Worm (Caenorhabditis elegans) whole organism, late embryonic: ENCODE measurements around the gene cwp-1.

Experiments used
- K02D7.2 ChIP-seq: sonication (generic microtip); optimal IDR thresholded peaks from 2 replicates; lab custom pipeline; 2017; ENCODE audit warnings: mild to moderate bottlenecking, missing genetic modification characterization, missing compliant biosample characterization
- K09A11.1 ChIP-seq: sonication (generic microtip); optimal IDR thresholded peaks from 2 replicates; lab custom pipeline; 2017; ENCODE audit warnings: antibody characterized with exemption, mild to moderate bottlenecking, missing genetic modification characterization, missing compliant biosample characterization; ENCODE audit not compliant: insufficient read depth
- ahr-1 ChIP-seq: sonication (generic microtip); optimal IDR thresholded peaks from 2 replicates; lab custom pipeline; 2016; ENCODE audit warnings: missing genetic modification characterization, missing compliant biosample characterization
- ama-1 ChIP-seq: fragments of 150-350 bp; optimal IDR thresholded peaks from 2 replicates; lab custom pipeline; 2014
- ceh-14 ChIP-seq: sonication (generic microtip); optimal IDR thresholded peaks from 2 replicates; lab custom pipeline; 2016; ENCODE audit warnings: missing genotype, missing genetic modification characterization, missing compliant biosample characterization
- ceh-19 ChIP-seq: fragments of 200-800 bp; sonication (Bioruptor generic); optimal IDR thresholded peaks from 2 replicates; lab custom pipeline; 2018; ENCODE audit warnings: mild to moderate bottlenecking, missing genetic modification characterization, missing compliant biosample characterization
- ceh-2 ChIP-seq: sonication (generic microtip); optimal IDR thresholded peaks from 2 replicates; lab custom pipeline; 2016; ENCODE audit warnings: missing genotype, missing genetic modification characterization, missing compliant biosample characterization
- ceh-24 ChIP-seq: sonication (generic microtip); optimal IDR thresholded peaks from 2 replicates; lab custom pipeline; 2016; ENCODE audit warnings: mild to moderate bottlenecking, missing genetic modification characterization, missing compliant biosample characterization
- ceh-31 ChIP-seq: sonication (generic microtip); optimal IDR thresholded peaks from 2 replicates; lab custom pipeline; 2016; ENCODE audit warnings: missing genetic modification characterization, missing compliant biosample characterization
- ceh-45 ChIP-seq: fragments of 200-800 bp; sonication (Bioruptor generic); IDR thresholded peaks from 2 replicates; pipeline ENCODE4 v1.3.6; 2022; ENCODE audit warnings: missing genetic modification reagents, missing genetic modification characterization, missing compliant biosample characterization
- ceh-48 ChIP-seq: sonication (generic microtip); optimal IDR thresholded peaks from 2 replicates; lab custom pipeline; 2016; ENCODE audit warnings: missing genetic modification characterization, inconsistent platforms, missing compliant biosample characterization
- ceh-9 ChIP-seq: sonication (generic microtip); optimal IDR thresholded peaks from 2 replicates; lab custom pipeline; 2016; ENCODE audit warnings: mild to moderate bottlenecking, missing genetic modification characterization, inconsistent platforms, missing compliant biosample characterization
- che-1 ChIP-seq: sonication (generic microtip); optimal IDR thresholded peaks from 2 replicates; lab custom pipeline; 2016; ENCODE audit warnings: mild to moderate bottlenecking, missing genetic modification characterization, missing compliant biosample characterization
- dmd-4 ChIP-seq: sonication (generic microtip); optimal IDR thresholded peaks from 2 replicates; lab custom pipeline; 2016; ENCODE audit warnings: borderline replicate concordance, missing genetic modification characterization, missing compliant biosample characterization
- dve-1 ChIP-seq: sonication (generic microtip); optimal IDR thresholded peaks from 2 replicates; lab custom pipeline; 2017; ENCODE audit warnings: antibody characterized with exemption, mild to moderate bottlenecking, missing genetic modification characterization, missing compliant biosample characterization
- ets-4 ChIP-seq: sonication (generic microtip); optimal IDR thresholded peaks from 2 replicates; lab custom pipeline; 2016; ENCODE audit warnings: missing genetic modification characterization, missing compliant biosample characterization
- eyg-1 ChIP-seq: sonication (generic microtip); optimal IDR thresholded peaks from 2 replicates; lab custom pipeline; 2016; ENCODE audit warnings: missing genotype, missing genetic modification characterization, missing compliant biosample characterization
- fax-1 ChIP-seq: sonication (generic microtip); optimal IDR thresholded peaks from 2 replicates; lab custom pipeline; 2016; ENCODE audit warnings: missing genotype, missing genetic modification characterization, missing compliant biosample characterization
- fkh-10 ChIP-seq: fragments of 150-350 bp; optimal IDR thresholded peaks from 2 replicates; lab custom pipeline; 2014; ENCODE audit warnings: missing biosample characterization, missing genetic modification reagents, missing genetic modification characterization
- fkh-6 ChIP-seq: sonication (generic microtip); optimal IDR thresholded peaks from 2 replicates; lab custom pipeline; 2016; ENCODE audit warnings: missing genetic modification characterization, missing compliant biosample characterization
- hlh-13 ChIP-seq: fragments of 200-800 bp; sonication (Bioruptor generic); optimal IDR thresholded peaks from 2 replicates; lab custom pipeline; 2018; ENCODE audit warnings: mild to moderate bottlenecking, missing genetic modification characterization, missing compliant biosample characterization
- hlh-15 ChIP-seq: sonication (generic microtip); optimal IDR thresholded peaks from 2 replicates; lab custom pipeline; 2016; ENCODE audit warnings: missing genetic modification characterization, missing compliant biosample characterization
- hlh-30 ChIP-seq: sonication (generic microtip); optimal IDR thresholded peaks from 2 replicates; lab custom pipeline; 2017; ENCODE audit warnings: antibody characterized with exemption, missing genetic modification characterization, missing compliant biosample characterization; ENCODE audit not compliant: insufficient read depth
- lim-6 ChIP-seq: sonication (generic microtip); optimal IDR thresholded peaks from 2 replicates; lab custom pipeline; 2016; ENCODE audit warnings: missing genetic modification characterization, missing compliant biosample characterization
- lin-11 ChIP-seq: fragments of 200-800 bp; sonication (Bioruptor generic); optimal IDR thresholded peaks from 2 replicates; lab custom pipeline; 2018; ENCODE audit warnings: mild to moderate bottlenecking, missing genetic modification characterization, missing compliant biosample characterization
- mec-3 ChIP-seq: sonication (generic microtip); optimal IDR thresholded peaks from 2 replicates; lab custom pipeline; 2016; ENCODE audit warnings: borderline replicate concordance, missing genetic modification characterization, missing compliant biosample characterization
- nhr-11 ChIP-seq: fragments of 150-350 bp; optimal IDR thresholded peaks from 2 replicates; lab custom pipeline; 2014; ENCODE audit warnings: missing biosample characterization, missing genetic modification characterization
- pqm-1 ChIP-seq: sonication (generic microtip); optimal IDR thresholded peaks from 2 replicates; lab custom pipeline; 2016; ENCODE audit warnings: missing genetic modification characterization, missing compliant biosample characterization
- ref-2 ChIP-seq: sonication (generic microtip); optimal IDR thresholded peaks from 2 replicates; lab custom pipeline; 2016; ENCODE audit warnings: missing genetic modification characterization, missing compliant biosample characterization
- rnt-1 ChIP-seq: sonication (generic microtip); optimal IDR thresholded peaks from 2 replicates; lab custom pipeline; 2016; ENCODE audit warnings: missing genetic modification characterization, missing compliant biosample characterization
- sdc-2 ChIP-seq: sonication (generic microtip); optimal IDR thresholded peaks from 2 replicates; lab custom pipeline; 2016; ENCODE audit warnings: missing genotype, missing genetic modification characterization, missing compliant biosample characterization
- sox-4 ChIP-seq: sonication (generic microtip); optimal IDR thresholded peaks from 2 replicates; lab custom pipeline; 2017; ENCODE audit warnings: mild to moderate bottlenecking, missing genetic modification characterization, inconsistent platforms, missing compliant biosample characterization
- syd-9 ChIP-seq: sonication (generic microtip); optimal IDR thresholded peaks from 2 replicates; lab custom pipeline; 2016; ENCODE audit warnings: mild to moderate bottlenecking, missing genetic modification characterization, moderate library complexity, missing compliant biosample characterization
- tbx-2 ChIP-seq: sonication (generic microtip); optimal IDR thresholded peaks from 2 replicates; lab custom pipeline; 2016; ENCODE audit warnings: missing genetic modification characterization, missing compliant biosample characterization
- tbx-7 ChIP-seq: sonication (generic microtip); optimal IDR thresholded peaks from 2 replicates; lab custom pipeline; 2016; ENCODE audit warnings: missing genotype, missing genetic modification characterization, missing compliant biosample characterization
- unc-3 ChIP-seq, 2 experiments: fragments of 200-800 bp in 1 of 2; sonication (Bioruptor generic) in 1 of 2; sonication (generic microtip) in 1 of 2; conservative IDR thresholded peaks in 1 of 2; optimal IDR thresholded peaks in 1 of 2; 2 replicates each; pipeline versions ENCODE4 v1.3.6 to Lab custom; 2016 to 2022; ENCODE audit warnings: missing compliant biosample characterization in 2 of 2, missing genetic modification characterization in 2 of 2, missing genetic modification reagents in 1 of 2
- unc-55 ChIP-seq: sonication (generic microtip); optimal IDR thresholded peaks from 2 replicates; lab custom pipeline; 2017; ENCODE audit warnings: missing biosample characterization, missing genetic modification reagents, missing genetic modification characterization
- unc-86 ChIP-seq: sonication (generic microtip); optimal IDR thresholded peaks from 2 replicates; lab custom pipeline; 2016; ENCODE audit warnings: missing genetic modification characterization, missing compliant biosample characterization
- zip-5 ChIP-seq: sonication (generic microtip); optimal IDR thresholded peaks from 2 replicates; lab custom pipeline; 2016; ENCODE audit warnings: missing genetic modification characterization, missing compliant biosample characterization
- ztf-16 ChIP-seq: sonication (generic microtip); optimal IDR thresholded peaks from 2 replicates; lab custom pipeline; 2017; ENCODE audit warnings: missing genetic modification characterization, missing compliant biosample characterization

Gene cwp-1

ce11 chrV:4810653-4811052 lies 30.4 kb downstream of the cwp-1 start (continued):
- no peak for TF ChIP-seq ahr-1 (tag; lab: Kevin White, UChicago)
- no peak for TF ChIP-seq sox-4 (tag; lab: Kevin White, UChicago)
- TF ChIP-seq ceh-31: peak; percentile 57
- TF ChIP-seq ceh-19 (GFP tag; lab: Kevin White, UChicago): peak; percentile 31
- TF ChIP-seq sdc-2 (tag; lab: Kevin White, UChicago): no peak
- no peak for TF ChIP-seq ceh-9 (tag; lab: Kevin White, UChicago)

- no peak for TF ChIP-seq hlh-15
- TF ChIP-seq tbx-2 (tag; lab: Kevin White, UChicago): peak; percentile 3
- TF ChIP-seq lim-6 (tag; lab: Kevin White, UChicago): no peak
Observed at ce11 chrV:4806859-4807258, 34.2 kb downstream of the cwp-1 start.

- TF ChIP-seq ets-4 (tag; lab: Kevin White, UChicago) (no peak), fkh-10 (GFP tag; lab: Kevin White, UChicago) (no peak), ceh-2 (tag; lab: Kevin White, UChicago) (no peak), hlh-13 (GFP tag; lab: Kevin White, UChicago) (no peak), sox-4 (tag; lab: Kevin White, UChicago) (no peak), ama-1 (lab: Kevin White, UChicago) (no peak), K02D7.2 (tag; lab: Kevin White, UChicago) (no peak), ceh-48 (no peak), fax-1 (tag; lab: Kevin White, UChicago) (no peak), unc-86 (tag; lab: Kevin White, UChicago) (no peak), dve-1 (no peak), ceh-14 (no peak), lin-11 (tag; lab: Kevin White, UChicago) (no peak), ref-2 (tag; lab: Kevin White, UChicago) (no peak), unc-3 (GFP tag; conservative IDR thresholded peaks at IDR 0.05; lab: Robert Waterston, UW) (no peak), unc-3 (tag; optimal IDR thresholded peaks at IDR 0.05; lab: Kevin White, UChicago) (no peak)
Observed at ce11 chrV:4805847-4806246, 35.2 kb downstream of the cwp-1 start, which contains the start of gene R02F11.3. Gene R02F11.3, minus strand, starts transcription at chrV:4805947.

- TF ChIP-seq syd-9 (tag; lab: Kevin White, UChicago) (no peak), sdc-2 (tag; lab: Kevin White, UChicago) (no peak), pqm-1 (tag; lab: Kevin White, UChicago) (no peak), che-1 (tag; lab: Kevin White, UChicago) (no peak), dve-1 (no peak), lin-11 (tag; lab: Kevin White, UChicago) (no peak), eyg-1 (no peak), ets-4 (tag; lab: Kevin White, UChicago) (no peak), rnt-1 (tag; lab: Kevin White, UChicago) (no peak)
- TF ChIP-seq, all 69 proteins: peak for 0
Observed at ce11 chrV:4801943-4802342, 39.1 kb downstream of the cwp-1 start.

- TF ChIP-seq sox-4 (tag; lab: Kevin White, UChicago) (no peak), ceh-24 (no peak), ceh-48 (no peak), ztf-16 (tag; lab: Kevin White, UChicago) (no peak)
Observed at ce11 chrV:4800794-4801193, 40.3 kb downstream of the cwp-1 start, which contains the start of gene R02F11.1. Gene R02F11.1, plus strand, starts transcription at chrV:4801094.

- no peak for TF ChIP-seq mec-3 (tag; lab: Kevin White, UChicago)
- TF ChIP-seq nhr-11 (tag; lab: Kevin White, UChicago): no peak
- no peak for TF ChIP-seq fax-1 (tag; lab: Kevin White, UChicago)
- no peak for TF ChIP-seq dmd-4 (tag; lab: Kevin White, UChicago)
- TF ChIP-seq hlh-13 (GFP tag; lab: Kevin White, UChicago): no peak
- no peak for TF ChIP-seq unc-55 (GFP tag; lab: Kevin White, UChicago)
- no peak for TF ChIP-seq hlh-30 (tag; lab: Kevin White, UChicago)
- no peak for TF ChIP-seq sox-4 (tag; lab: Kevin White, UChicago)
- no peak for TF ChIP-seq hlh-15
- no peak for TF ChIP-seq zip-5 (tag; lab: Kevin White, UChicago)
- no peak for TF ChIP-seq fkh-6
- no peak for TF ChIP-seq tbx-7 (tag; lab: Kevin White, UChicago)
- TF ChIP-seq K09A11.1 (tag; lab: Kevin White, UChicago): no peak
- no peak for TF ChIP-seq ceh-48
- no peak for TF ChIP-seq ceh-45
- TF ChIP-seq che-1 (tag; lab: Kevin White, UChicago): no peak
- TF ChIP-seq lim-6 (tag; lab: Kevin White, UChicago): no peak
- TF ChIP-seq ets-4 (tag; lab: Kevin White, UChicago): no peak
- TF ChIP-seq fkh-10 (GFP tag; lab: Kevin White, UChicago): no peak
Observed at ce11 chrV:4794308-4794707, 46.8 kb downstream of the cwp-1 start, which contains the start of gene R02F11.2. Gene R02F11.2, plus strand, starts transcription at chrV:4794599.
